Fruit fly (Drosophila melanogaster) whole organism, embryonic: Measurements from ENCODE around the gene CG4459.
A peak's percentile ranks its signal among the peaks of the same experiment; 100 is the strongest.

Experiments used
- Blimp-1 ChIP-seq: fragments of 200-800 bp; sonication (Bioruptor generic); optimal IDR thresholded peaks from 3 replicates; lab custom pipeline; 2018; ENCODE audit warnings: missing biosample characterization, missing genetic modification characterization, mild to moderate bottlenecking, moderate library complexity, missing genetic modification reagents
- CG12155 ChIP-seq: fragments of 200-800 bp; sonication (Bioruptor generic); optimal IDR thresholded peaks from 3 replicates; lab custom pipeline; 2016; ENCODE audit warnings: missing biosample characterization, missing genetic modification characterization
- CG12299 ChIP-seq: fragments of 200-800 bp; sonication (Bioruptor generic); optimal IDR thresholded peaks from 2 replicates; lab custom pipeline; 2018; ENCODE audit warnings: missing biosample characterization, mild to moderate bottlenecking, missing genetic modification characterization
- CG12659 ChIP-seq: fragments of 200-800 bp; sonication (Bioruptor generic); optimal IDR thresholded peaks from 3 replicates; lab custom pipeline; 2017; ENCODE audit warnings: mild to moderate bottlenecking, missing biosample characterization, missing genetic modification reagents, missing genetic modification characterization
- CG13624 ChIP-seq: fragments of 200-800 bp; sonication (Bioruptor generic); optimal IDR thresholded peaks from 2 replicates; lab custom pipeline; 2016; ENCODE audit warnings: missing biosample characterization, missing genetic modification characterization
- CG1529 ChIP-seq: fragments of 200-800 bp; sonication (Bioruptor generic); optimal IDR thresholded peaks from 3 replicates; lab custom pipeline; 2018; ENCODE audit warnings: missing biosample characterization, missing genetic modification characterization
- CG1603 ChIP-seq: fragments of 200-800 bp; sonication (Bioruptor generic); optimal IDR thresholded peaks from 2 replicates; lab custom pipeline; 2019; ENCODE audit warnings: missing biosample characterization, mild to moderate bottlenecking, missing genetic modification characterization, moderate library complexity
- CG16813 ChIP-seq: fragments of 200-800 bp; sonication (Bioruptor generic); IDR thresholded peaks from 3 replicates; pipeline ENCODE4 v1.3.6; 2022; ENCODE audit warnings: missing biosample characterization, missing genetic modification characterization; ENCODE audit not compliant: partially characterized antibody
- CG17385 ChIP-seq: fragments of 200-800 bp; sonication (Bioruptor generic); optimal IDR thresholded peaks from 3 replicates; lab custom pipeline; 2018; ENCODE audit warnings: missing biosample characterization, mild to moderate bottlenecking, missing genetic modification characterization
- CG18619 ChIP-seq: fragments of 200-800 bp; sonication (Bioruptor generic); optimal IDR thresholded peaks from 3 replicates; lab custom pipeline; 2017; ENCODE audit warnings: missing biosample characterization, mild to moderate bottlenecking, missing genetic modification characterization
- CG2120 ChIP-seq: fragments of 200-800 bp; sonication (Bioruptor generic); optimal IDR thresholded peaks from 3 replicates; lab custom pipeline; 2016; ENCODE audit warnings: missing biosample characterization, missing genetic modification characterization
- CG3281 ChIP-seq: fragments of 200-800 bp; sonication (Bioruptor generic); optimal IDR thresholded peaks from 3 replicates; lab custom pipeline; 2017; ENCODE audit warnings: missing biosample characterization, mild to moderate bottlenecking, missing genetic modification characterization
- CG5245 ChIP-seq: fragments of 200-800 bp; sonication (Bioruptor generic); optimal IDR thresholded peaks from 3 replicates; lab custom pipeline; 2016; ENCODE audit warnings: missing biosample characterization, missing genetic modification characterization
- CG6854 ChIP-seq: fragments of 200-800 bp; sonication (Bioruptor generic); optimal IDR thresholded peaks from 3 replicates; lab custom pipeline; 2017; ENCODE audit warnings: missing biosample characterization, mild to moderate bottlenecking, missing genetic modification characterization
- CG7357 ChIP-seq: fragments of 200-800 bp; sonication (Bioruptor generic); IDR thresholded peaks from 3 replicates; pipeline ENCODE4 v1.3.6; 2022; ENCODE audit warnings: missing biosample characterization, missing genetic modification characterization
- CG7928 ChIP-seq: fragments of 200-800 bp; sonication (Bioruptor generic); optimal IDR thresholded peaks from 2 replicates; lab custom pipeline; 2017; ENCODE audit warnings: missing biosample characterization, mild to moderate bottlenecking, missing genetic modification characterization
- D ChIP-seq, 2 experiments: fragments of 200-800 bp in 1 of 2; fragments of >200 bp in 1 of 2; sonication (Bioruptor generic) in 1 of 2; optimal IDR thresholded peaks; 2 replicates in 1 of 2; 3 replicates in 1 of 2; lab custom pipeline; 2017; ENCODE audit warnings: mild to moderate bottlenecking in 1 of 2, missing biosample characterization in 1 of 2, missing genetic modification characterization in 1 of 2, missing genetic modification reagents in 1 of 2
- Dfd ChIP-seq, 2 experiments: fragments of >200 bp; optimal IDR thresholded peaks; 2 replicates each; lab custom pipeline; 2017; ENCODE audit warnings: missing biosample characterization in 2 of 2, missing genetic modification characterization in 2 of 2
- Dll ChIP-seq: fragments of 200-800 bp; sonication (Bioruptor generic); IDR thresholded peaks from 4 replicates; pipeline ENCODE4 v1.3.6; 2022; ENCODE audit warnings: missing biosample characterization, missing genetic modification characterization; ENCODE audit not compliant: partially characterized antibody
- Dp ChIP-seq: fragments of 200-800 bp; sonication (Bioruptor generic); optimal IDR thresholded peaks from 2 replicates; lab custom pipeline; 2018; ENCODE audit warnings: missing biosample characterization, mild to moderate bottlenecking, missing genetic modification characterization, moderate library complexity
- Dref ChIP-seq: fragments of 200-800 bp; sonication (Bioruptor generic); IDR thresholded peaks from 2 replicates; pipeline ENCODE4 v1.3.6; 2022; ENCODE audit warnings: missing biosample characterization, missing genetic modification characterization
- HmgZ ChIP-seq: fragments of 200-800 bp; sonication (Bioruptor generic); optimal IDR thresholded peaks from 2 replicates; lab custom pipeline; 2018; ENCODE audit warnings: missing biosample characterization, mild to moderate bottlenecking, missing genetic modification characterization
- Hr51 ChIP-seq, 2 experiments: fragments of 200-800 bp; sonication (Bioruptor generic); optimal IDR thresholded peaks; 2 replicates in 1 of 2; 3 replicates in 1 of 2; lab custom pipeline; 2016 to 2018; ENCODE audit warnings: missing biosample characterization in 2 of 2, missing genetic modification characterization in 2 of 2, mild to moderate bottlenecking in 1 of 2, moderate library complexity in 1 of 2
- Kr ChIP-seq: fragments of 200-800 bp; sonication (Bioruptor generic); optimal IDR thresholded peaks from 2 replicates; lab custom pipeline; 2017; ENCODE audit warnings: missing biosample characterization, mild to moderate bottlenecking, missing genetic modification characterization
- Meics ChIP-seq: fragments of 200-800 bp; sonication (Bioruptor generic); optimal IDR thresholded peaks from 2 replicates; lab custom pipeline; 2017; ENCODE audit warnings: missing biosample characterization, mild to moderate bottlenecking, missing genetic modification characterization
- Pdp1 ChIP-seq, 2 experiments: fragments of 200-800 bp; sonication (Bioruptor generic); optimal IDR thresholded peaks; 3 replicates each; lab custom pipeline; 2016; ENCODE audit warnings: missing biosample characterization in 2 of 2, missing genetic modification characterization in 2 of 2, mild to moderate bottlenecking in 1 of 2, moderate library complexity in 1 of 2
- Rfx ChIP-seq: fragments of 200-800 bp; sonication (Bioruptor generic); IDR thresholded peaks from 2 replicates; pipeline ENCODE4 v1.3.6; 2022; ENCODE audit warnings: missing biosample characterization, missing genetic modification characterization
- TFAM ChIP-seq: fragments of 200-800 bp; sonication (Bioruptor generic); optimal IDR thresholded peaks from 2 replicates; lab custom pipeline; 2017; ENCODE audit warnings: missing biosample characterization, missing genetic modification characterization, inconsistent platforms
- Vsx1 ChIP-seq: fragments of 200-800 bp; sonication (Bioruptor generic); optimal IDR thresholded peaks from 2 replicates; lab custom pipeline; 2017; ENCODE audit warnings: missing biosample characterization, mild to moderate bottlenecking, missing genetic modification characterization, missing genetic modification reagents
- bigmax ChIP-seq: fragments of 200-800 bp; sonication (Bioruptor generic); optimal IDR thresholded peaks from 2 replicates; lab custom pipeline; 2018; ENCODE audit warnings: missing biosample characterization, mild to moderate bottlenecking, missing genetic modification characterization
- croc ChIP-seq: fragments of 200-800 bp; sonication (Bioruptor generic); conservative IDR thresholded peaks from 3 replicates; pipeline ENCODE4 v1.3.6; 2022; ENCODE audit warnings: missing biosample characterization, missing genetic modification characterization
- danr ChIP-seq: fragments of 200-800 bp; sonication (Bioruptor generic); IDR thresholded peaks from 2 replicates; pipeline ENCODE4 v1.3.6; 2022; ENCODE audit warnings: missing biosample characterization, missing genetic modification characterization
- gcm ChIP-seq: fragments of 200-800 bp; sonication (Bioruptor generic); optimal IDR thresholded peaks from 2 replicates; lab custom pipeline; 2019; ENCODE audit warnings: missing biosample characterization, mild to moderate bottlenecking, missing genetic modification characterization, moderate library complexity
- grn ChIP-seq: fragments of 200-800 bp; sonication (Bioruptor generic); optimal IDR thresholded peaks from 3 replicates; lab custom pipeline; 2017; ENCODE audit warnings: missing biosample characterization, missing genetic modification characterization
- gsb ChIP-seq: fragments of 200-800 bp; sonication (Bioruptor generic); IDR thresholded peaks from 2 replicates; pipeline ENCODE4 v1.3.6; 2022; ENCODE audit warnings: missing biosample characterization, missing genetic modification characterization
- kni ChIP-seq: fragments of 200-800 bp; sonication (Bioruptor generic); optimal IDR thresholded peaks from 3 replicates; lab custom pipeline; 2017; ENCODE audit warnings: mild to moderate bottlenecking, missing biosample characterization, missing genetic modification reagents, missing genetic modification characterization
- lola ChIP-seq, 3 experiments: fragments of >200 bp in 2 of 3; fragments of 200-800 bp in 1 of 3; sonication (Bioruptor generic) in 1 of 3; optimal IDR thresholded peaks; 2 replicates each; lab custom pipeline; 2017 to 2019; ENCODE audit warnings: missing biosample characterization in 3 of 3, missing genetic modification characterization in 3 of 3, mild to moderate bottlenecking in 1 of 3, moderate library complexity in 1 of 3
- pan ChIP-seq, 4 experiments: fragments of >200 bp in 3 of 4; fragments of 200-800 bp in 1 of 4; sonication (Bioruptor generic) in 1 of 4; optimal IDR thresholded peaks in 3 of 4; IDR thresholded peaks in 1 of 4; 2 replicates each; pipeline versions ENCODE4 v1.3.6 to Lab custom; 2017 to 2022; ENCODE audit warnings: missing biosample characterization in 2 of 4, missing genetic modification characterization in 2 of 4, mixed read lengths in 1 of 4
- pho ChIP-seq: fragments of 200-800 bp; sonication (Bioruptor generic); optimal IDR thresholded peaks from 2 replicates; lab custom pipeline; 2016; ENCODE audit warnings: missing biosample characterization, missing genetic modification characterization
- repo ChIP-seq: fragments of 200-800 bp; sonication (Bioruptor generic); optimal IDR thresholded peaks from 2 replicates; lab custom pipeline; 2016; ENCODE audit warnings: missing biosample characterization, missing genetic modification characterization
- sd ChIP-seq: fragments of 200-800 bp; sonication (Bioruptor generic); optimal IDR thresholded peaks from 3 replicates; lab custom pipeline; 2018; ENCODE audit warnings: missing biosample characterization, mild to moderate bottlenecking, missing genetic modification characterization, moderate library complexity
- sna ChIP-seq: fragments of 200-800 bp; sonication (Bioruptor generic); IDR thresholded peaks from 2 replicates; pipeline ENCODE4 v1.3.6; 2022; ENCODE audit warnings: missing biosample characterization, missing genetic modification characterization; ENCODE audit not compliant: partially characterized antibody
- tgo ChIP-seq: fragments of 200-800 bp; sonication (Bioruptor generic); IDR thresholded peaks from 3 replicates; pipeline ENCODE4 v1.3.6; 2022; ENCODE audit warnings: missing biosample characterization, missing genetic modification characterization
- tna ChIP-seq: fragments of 200-800 bp; sonication (Bioruptor generic); IDR thresholded peaks from 2 replicates; pipeline ENCODE4 v1.3.6; 2022; ENCODE audit warnings: missing biosample characterization, missing genetic modification characterization; ENCODE audit not compliant: partially characterized antibody
- toy ChIP-seq: fragments of 200-800 bp; sonication (Bioruptor generic); IDR thresholded peaks from 2 replicates; pipeline ENCODE4 v1.3.6; 2022; ENCODE audit warnings: missing biosample characterization, missing genetic modification characterization
- trem ChIP-seq: fragments of 200-800 bp; optimal IDR thresholded peaks from 3 replicates; lab custom pipeline; 2019; ENCODE audit warnings: missing biosample characterization, mild to moderate bottlenecking, missing genetic modification characterization, moderate library complexity

The CG4459 gene

DNA sequence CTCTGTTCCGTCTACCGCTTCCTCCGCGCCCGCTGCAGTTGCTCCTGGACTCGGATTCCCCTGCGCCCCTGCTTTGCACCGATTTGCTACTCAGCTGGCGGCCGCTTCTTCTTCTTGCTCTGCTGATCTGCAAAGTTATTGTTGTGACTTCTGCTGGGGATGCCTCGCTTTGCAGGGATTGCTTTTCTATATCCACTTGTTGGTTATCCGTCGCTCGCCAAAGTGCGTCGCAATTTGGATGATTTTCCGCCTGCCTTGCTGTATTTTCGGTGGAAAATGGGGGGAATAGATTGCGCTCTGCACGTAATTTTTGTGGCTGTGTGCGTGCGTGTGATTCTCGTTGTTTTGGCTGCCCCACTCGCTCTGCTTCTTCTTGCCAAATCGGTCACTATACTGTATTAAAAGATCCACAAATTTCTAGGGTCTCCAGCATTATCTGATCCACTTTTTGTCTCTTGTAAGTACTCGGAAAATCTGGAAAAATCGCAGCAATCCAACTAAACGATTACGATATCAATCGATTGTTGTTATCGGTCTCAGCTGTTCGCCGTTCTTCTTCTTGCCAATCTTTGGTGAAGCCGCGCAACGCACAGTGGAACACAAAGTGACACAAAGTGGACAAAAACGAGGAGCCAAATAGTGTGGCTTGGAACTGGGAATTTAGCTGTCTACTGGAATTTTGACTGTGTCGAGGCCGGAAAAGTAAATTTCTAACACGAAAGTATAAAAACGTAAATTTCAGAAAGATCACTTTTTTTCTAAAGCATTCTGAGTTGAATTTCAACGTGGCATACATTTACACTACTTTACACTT, 25.3 kb downstream of the CG4459 start, which contains the start of gene ClpX (continued):
- peak; percentile 54 for TF ChIP-seq CG12659
- no peak for TF ChIP-seq pan (optimal IDR thresholded peaks at IDR 0.05; lab: Kevin White, UChicago)
- TF ChIP-seq pan (GFP tag; optimal IDR thresholded peaks at IDR 0.05 in 1 of 2, IDR thresholded peaks at IDR 0.05 in 1 of 2) = peak in 1 of 2 experiments; percentile 12
- TF ChIP-seq CG6854 (GFP tag; lab: Kevin White, UChicago) = no peak
- TF ChIP-seq Vsx1 (GFP tag; lab: Kevin White, UChicago) = no peak
- TF ChIP-seq CG12155 = peak; percentile 100
- TF ChIP-seq Dfd (GFP tag; optimal IDR thresholded peaks at IDR 0.05; lab: Kevin White, UChicago) = no peak
- TF ChIP-seq CG12299 (tag; lab: Kevin White, UChicago) = no peak
- no peak for TF ChIP-seq CG5245 (GFP tag; lab: Kevin White, UChicago)
- TF ChIP-seq bigmax = no peak
- no peak for TF ChIP-seq TFAM (GFP tag; lab: Kevin White, UChicago)
- no peak for TF ChIP-seq CG1529 (GFP tag; lab: Kevin White, UChicago)
- TF ChIP-seq HmgZ (tag; lab: Kevin White, UChicago) = peak; percentile 77
- no peak for TF ChIP-seq grn (GFP tag; lab: Kevin White, UChicago)
- TF ChIP-seq sd = peak; percentile 24
- peak; percentile 64; the same call in 2 of the 3 replicates for TF ChIP-seq CG16813 (GFP tag; lab: Robert Waterston, UW)
- TF ChIP-seq CG3281 (GFP tag; lab: Kevin White, UChicago) = peak; percentile 17
- TF ChIP-seq CG2120 (GFP tag; lab: Kevin White, UChicago) = peak; percentile 23
- no peak for TF ChIP-seq D (optimal IDR thresholded peaks at IDR 0.05; lab: Kevin White, UChicago)
- TF ChIP-seq D (GFP tag; optimal IDR thresholded peaks at IDR 0.05; lab: Kevin White, UChicago) = no peak
- TF ChIP-seq Dref (GFP tag; lab: Robert Waterston, UW) = peak; percentile 78
- TF ChIP-seq CG1603 (tag; lab: Kevin White, UChicago) = peak; percentile 48
- peak; percentile 57 for TF ChIP-seq trem (tag; lab: Kevin White, UChicago)
- no peak for TF ChIP-seq kni (GFP tag; lab: Kevin White, UChicago)
- TF ChIP-seq Dp (GFP tag; lab: Kevin White, UChicago) = peak; percentile 51
- TF ChIP-seq repo (GFP tag; lab: Kevin White, UChicago) = no peak
- no peak for TF ChIP-seq danr (GFP tag; lab: Robert Waterston, UW)
- TF ChIP-seq tgo (GFP tag; lab: Robert Waterston, UW) = no peak
- peak in 1 of 2 experiments; percentile 27 for TF ChIP-seq Hr51 (GFP tag; optimal IDR thresholded peaks at IDR 0.05; lab: Kevin White, UChicago)
- TF ChIP-seq Meics (GFP tag; lab: Kevin White, UChicago) = no peak
- TF ChIP-seq croc (GFP tag; lab: Robert Waterston, UW) = no peak
- TF ChIP-seq CG7357 (GFP tag; lab: Robert Waterston, UW) = no peak
- no peak for TF ChIP-seq gsb (GFP tag; lab: Robert Waterston, UW)
- TF ChIP-seq toy = no peak
- TF ChIP-seq sna (GFP tag; lab: Robert Waterston, UW) = peak; percentile 80
- no peak for TF ChIP-seq gcm
- TF ChIP-seq CG18619 (GFP tag; lab: Kevin White, UChicago) = no peak
- TF ChIP-seq lola (GFP tag; optimal IDR thresholded peaks at IDR 0.05; lab: Kevin White, UChicago) = no peak
- TF ChIP-seq pho (GFP tag; lab: Kevin White, UChicago) = no peak
- TF ChIP-seq tna (GFP tag; lab: Robert Waterston, UW) = peak; percentile 59
- no peak for TF ChIP-seq CG7928 (GFP tag; lab: Kevin White, UChicago)
- TF ChIP-seq Rfx (GFP tag; lab: Robert Waterston, UW) = 0 out of 2 replicates have a peak, but pooled peaks have one; percentile 14
- TF ChIP-seq Kr = no peak
- TF ChIP-seq Dll (GFP tag; lab: Robert Waterston, UW) = peak; percentile 75
- TF ChIP-seq Blimp-1 (GFP tag; lab: Kevin White, UChicago) = no peak
- peak; percentile 55 for TF ChIP-seq CG13624
- TF ChIP-seq CG17385 (GFP tag; lab: Kevin White, UChicago) = peak; percentile 100
- peak in 1 of 2 experiments; percentile 59 for TF ChIP-seq Pdp1 (GFP tag; optimal IDR thresholded peaks at IDR 0.05; lab: Kevin White, UChicago)
